Fruit fly (Drosophila melanogaster) whole organism, wandering third instar larva: ENCODE results near the gene Tom.
A peak's percentile ranks its signal among the peaks of the same experiment; 100 is the strongest.

Experiments used
- Abd-B ChIP-seq: fragments of >200 bp; optimal IDR thresholded peaks from 2 replicates; lab custom pipeline; 2017; ENCODE audit warnings: missing biosample characterization, missing genetic modification characterization
- Dif ChIP-seq: fragments of 200-275, 200-300 bp; sonication (Bioruptor generic); optimal IDR thresholded peaks from 2 replicates; lab custom pipeline; 2018; ENCODE audit warnings: missing biosample characterization, missing genetic modification characterization; ENCODE audit not compliant: partially characterized antibody
- GATAd ChIP-seq: sonication (Bioruptor generic); optimal IDR thresholded peaks from 2 replicates; lab custom pipeline; 2016; ENCODE audit warnings: missing biosample characterization, missing genetic modification characterization
- Hr78 ChIP-seq: fragments of >200 bp; optimal IDR thresholded peaks from 2 replicates; lab custom pipeline; 2017; ENCODE audit warnings: missing biosample characterization, missing genetic modification characterization
- Jra ChIP-seq: sonication (Bioruptor generic); optimal IDR thresholded peaks from 2 replicates; lab custom pipeline; 2016; ENCODE audit warnings: missing biosample characterization, missing genetic modification characterization
- OdsH ChIP-seq: fragments of 200-800 bp; sonication (Bioruptor generic); optimal IDR thresholded peaks from 2 replicates; lab custom pipeline; 2016; ENCODE audit warnings: missing biosample characterization, mild to moderate bottlenecking, missing genetic modification characterization
- Sp1 ChIP-seq: fragments of 200-800 bp; sonication (Bioruptor generic); optimal IDR thresholded peaks from 3 replicates; lab custom pipeline; 2019; ENCODE audit warnings: missing biosample characterization, mild to moderate bottlenecking, missing genetic modification characterization, moderate library complexity
- dsf ChIP-seq: sonication (Bioruptor generic); optimal IDR thresholded peaks from 2 replicates; lab custom pipeline; 2016; ENCODE audit warnings: missing biosample characterization, missing genetic modification characterization, borderline replicate concordance
- foxo ChIP-seq, 2 experiments: fragments of 200-800 bp; sonication (Bioruptor generic); optimal IDR thresholded peaks; 2 replicates in 1 of 2; 3 replicates in 1 of 2; lab custom pipeline; 2016 to 2017; ENCODE audit warnings: missing biosample characterization in 2 of 2, missing genetic modification characterization in 2 of 2
- pan ChIP-seq: fragments of >200 bp; optimal IDR thresholded peaks from 2 replicates; lab custom pipeline; 2017
- psq ChIP-seq: fragments of 200-800 bp; sonication (Bioruptor generic); optimal IDR thresholded peaks from 3 replicates; lab custom pipeline; 2017; ENCODE audit warnings: missing biosample characterization, mild to moderate bottlenecking, missing genetic modification characterization, moderate library complexity
- tai ChIP-seq: sonication (Bioruptor generic); optimal IDR thresholded peaks from 2 replicates; lab custom pipeline; 2016; ENCODE audit warnings: missing biosample characterization, missing genetic modification characterization
- usp ChIP-seq: fragments of >200 bp; optimal IDR thresholded peaks from 2 replicates; lab custom pipeline; 2017; ENCODE audit warnings: missing biosample characterization, missing genetic modification characterization

dm6 chr3L:14992025-14992424 lies 22.9 kb downstream of the Tom start, which contains the start of gene Zip71B:
- TF ChIP-seq Jra (GFP tag; lab: Kevin White, UChicago) (no peak), tai (GFP tag; lab: Kevin White, UChicago) (no peak), Sp1 (GFP tag; lab: Kevin White, UChicago) (no peak), foxo (GFP tag; optimal IDR thresholded peaks at IDR 0.05; lab: Kevin White, UChicago) (no peak), dsf (no peak), pan (lab: Kevin White, UChicago) (no peak), usp (no peak), GATAd (GFP tag; lab: Kevin White, UChicago) (no peak), Hr78 (GFP tag; lab: Kevin White, UChicago) (no peak), psq (GFP tag; lab: Kevin White, UChicago) (no peak), Abd-B (no peak), Dif (GFP tag; lab: Kevin White, UChicago) (peak; percentile 78), OdsH (GFP tag; lab: Kevin White, UChicago) (no peak)
